Fruit fly (Drosophila melanogaster): Measurements from ENCODE around the gene CG16711.

CG16711 gene

dm6 chr3L:9690798-9691475, 13.2 kb upstream of the CG16711 start (continued):
- TF ChIP-seq wek (GFP tag; optimal IDR thresholded peaks at IDR 0.05): no peak
- TF ChIP-seq Hr39 (optimal IDR thresholded peaks at IDR 0.05): no peak
- TF ChIP-seq ftz-f1 (GFP tag; optimal IDR thresholded peaks at IDR 0.05): no peak
- TF ChIP-seq exex (tag; optimal IDR thresholded peaks at IDR 0.05): no peak
- TF ChIP-seq stwl (tag; optimal IDR thresholded peaks at IDR 0.05): no peak
- TF ChIP-seq CG7963 (GFP tag; IDR thresholded peaks at IDR 0.05; ENCODE audit: partially characterized antibody): no peak
- TF ChIP-seq mld (GFP tag; IDR thresholded peaks at IDR 0.05; ENCODE audit: partially characterized antibody): no peak
- TF ChIP-seq wdn (GFP tag; IDR thresholded peaks at IDR 0.05): no peak
- TF ChIP-seq pita (GFP tag; optimal IDR thresholded peaks at IDR 0.05): no peak
- TF ChIP-seq CG10267 (tag; optimal IDR thresholded peaks at IDR 0.05): no peak
- TF ChIP-seq bsh (GFP tag; optimal IDR thresholded peaks at IDR 0.05): no peak
- peak; percentile 5 for TF ChIP-seq Hsf (GFP tag; optimal IDR thresholded peaks at IDR 0.05)
- peak; percentile 75 for TF ChIP-seq pho (GFP tag; optimal IDR thresholded peaks at IDR 0.05)
- TF ChIP-seq CG1233 (GFP tag; optimal IDR thresholded peaks at IDR 0.05): peak; percentile 28
- TF ChIP-seq zen2 (GFP tag; IDR thresholded peaks at IDR 0.05; ENCODE audit: partially characterized antibody): no peak
- TF ChIP-seq CG12769 (tag; optimal IDR thresholded peaks at IDR 0.05): peak; percentile 87
- no peak for TF ChIP-seq jing (GFP tag; optimal IDR thresholded peaks at IDR 0.05)
- no peak for TF ChIP-seq repo (GFP tag; optimal IDR thresholded peaks at IDR 0.05)
- TF ChIP-seq Ssrp (tag; optimal IDR thresholded peaks at IDR 0.05): no peak
- TF ChIP-seq cas (GFP tag; IDR thresholded peaks at IDR 0.05): no peak
- TF ChIP-seq shn (GFP tag; optimal IDR thresholded peaks at IDR 0.05): no peak
- TF ChIP-seq Fer1 (GFP tag; optimal IDR thresholded peaks at IDR 0.05): peak; percentile 69
- no peak for TF ChIP-seq CG6791 (GFP tag; IDR thresholded peaks at IDR 0.05; ENCODE audit: partially characterized antibody)
- no peak for TF ChIP-seq ci (GFP tag; IDR thresholded peaks at IDR 0.05)
- TF ChIP-seq sens-2 (GFP tag; IDR thresholded peaks at IDR 0.05): no peak
- TF ChIP-seq eyg (GFP tag; optimal IDR thresholded peaks at IDR 0.05): no peak
- TF ChIP-seq CG10543 (GFP tag; optimal IDR thresholded peaks at IDR 0.05): no peak
- peak; percentile 58 for TF ChIP-seq CoRest (tag; optimal IDR thresholded peaks at IDR 0.05)
- TF ChIP-seq CG32767 (GFP tag; IDR thresholded peaks at IDR 0.05): no peak
- no peak for TF ChIP-seq B-H2 (GFP tag; optimal IDR thresholded peaks at IDR 0.05)
- no peak for TF ChIP-seq aop (GFP tag; IDR thresholded peaks at IDR 0.05)
- TF ChIP-seq otp (GFP tag; IDR thresholded peaks at IDR 0.05): no peak
- TF ChIP-seq danr (GFP tag; IDR thresholded peaks at IDR 0.05): no peak
- no peak for TF ChIP-seq CG8944 (GFP tag; optimal IDR thresholded peaks at IDR 0.05)
- no peak for TF ChIP-seq CG12391 (tag; optimal IDR thresholded peaks at IDR 0.05)
- no peak for TF ChIP-seq amos (GFP tag; IDR thresholded peaks at IDR 0.05; ENCODE audit: partially characterized antibody)
- TF ChIP-seq CG8388 (GFP tag; optimal IDR thresholded peaks at IDR 0.05): no peak
- TF ChIP-seq CG8924 (tag; optimal IDR thresholded peaks at IDR 0.05): no peak
- peak; percentile 18 for TF ChIP-seq BtbVII (GFP tag; optimal IDR thresholded peaks at IDR 0.05)
- no peak for TF ChIP-seq E2f2 (GFP tag; IDR thresholded peaks at IDR 0.05)
- no peak for TF ChIP-seq Jarid2 (GFP tag; optimal IDR thresholded peaks at IDR 0.05)
- no peak for TF ChIP-seq Gsc (GFP tag; IDR thresholded peaks at IDR 0.05)
- no peak for TF ChIP-seq C15 (GFP tag; IDR thresholded peaks at IDR 0.05)
- TF ChIP-seq luna (GFP tag; optimal IDR thresholded peaks at IDR 0.05): no peak
- TF ChIP-seq CG15601 (tag; optimal IDR thresholded peaks at IDR 0.05): no peak
- peak; percentile 28; the same call in 1 of the 2 replicates for TF ChIP-seq Atf6 (GFP tag; IDR thresholded peaks at IDR 0.05)
- TF ChIP-seq Dfd (GFP tag; optimal IDR thresholded peaks at IDR 0.05): no peak
- no peak for TF ChIP-seq CG4617 (GFP tag; optimal IDR thresholded peaks at IDR 0.05; ENCODE audit: borderline replicate concordance)
- TF ChIP-seq CG11247 (GFP tag; IDR thresholded peaks at IDR 0.05): no peak
- TF ChIP-seq CG10274 (GFP tag; optimal IDR thresholded peaks at IDR 0.05): no peak
- no peak for TF ChIP-seq CG10959 (GFP tag; IDR thresholded peaks at IDR 0.05)

All from whole organism, embryonic.